Worm (Caenorhabditis elegans) whole organism, late embryonic: ENCODE results near the gene ZK1240.5.

Source experiments
- C38D4.7 ChIP-seq: fragments of 200-800 bp; sonication (Bioruptor generic); optimal IDR thresholded peaks from 2 replicates; lab custom pipeline; 2018; ENCODE audit warnings: mild to moderate bottlenecking, missing genetic modification characterization, moderate library complexity, missing compliant biosample characterization
- K09A11.1 ChIP-seq: sonication (generic microtip); optimal IDR thresholded peaks from 2 replicates; lab custom pipeline; 2017; ENCODE audit warnings: antibody characterized with exemption, mild to moderate bottlenecking, missing genetic modification characterization, missing compliant biosample characterization; ENCODE audit not compliant: insufficient read depth
- T23F11.4 ChIP-seq: fragments of 200-800 bp; sonication (Bioruptor generic); optimal IDR thresholded peaks from 2 replicates; lab custom pipeline; 2018; ENCODE audit warnings: mild to moderate bottlenecking, missing genetic modification characterization, missing compliant biosample characterization
- Y22D7AL.16 ChIP-seq: sonication (generic microtip); optimal IDR thresholded peaks from 2 replicates; lab custom pipeline; 2016; ENCODE audit warnings: missing genetic modification characterization, missing compliant biosample characterization
- ahr-1 ChIP-seq: sonication (generic microtip); optimal IDR thresholded peaks from 2 replicates; lab custom pipeline; 2016; ENCODE audit warnings: missing genetic modification characterization, missing compliant biosample characterization
- ama-1 ChIP-seq: fragments of 150-350 bp; optimal IDR thresholded peaks from 2 replicates; lab custom pipeline; 2014
- ceh-18 ChIP-seq: sonication (generic microtip); optimal IDR thresholded peaks from 2 replicates; lab custom pipeline; 2016; ENCODE audit warnings: missing genetic modification characterization, missing compliant biosample characterization
- ceh-6 ChIP-seq: fragments of 200-800 bp; sonication (Bioruptor generic); optimal IDR thresholded peaks from 2 replicates; lab custom pipeline; 2018; ENCODE audit warnings: mild to moderate bottlenecking, missing genetic modification characterization, missing compliant biosample characterization
- che-1 ChIP-seq: sonication (generic microtip); optimal IDR thresholded peaks from 2 replicates; lab custom pipeline; 2016; ENCODE audit warnings: mild to moderate bottlenecking, missing genetic modification characterization, missing compliant biosample characterization
- dmd-4 ChIP-seq: sonication (generic microtip); optimal IDR thresholded peaks from 2 replicates; lab custom pipeline; 2016; ENCODE audit warnings: borderline replicate concordance, missing genetic modification characterization, missing compliant biosample characterization
- dve-1 ChIP-seq: sonication (generic microtip); optimal IDR thresholded peaks from 2 replicates; lab custom pipeline; 2017; ENCODE audit warnings: antibody characterized with exemption, mild to moderate bottlenecking, missing genetic modification characterization, missing compliant biosample characterization
- ets-4 ChIP-seq: sonication (generic microtip); optimal IDR thresholded peaks from 2 replicates; lab custom pipeline; 2016; ENCODE audit warnings: missing genetic modification characterization, missing compliant biosample characterization
- fkh-6 ChIP-seq: sonication (generic microtip); optimal IDR thresholded peaks from 2 replicates; lab custom pipeline; 2016; ENCODE audit warnings: missing genetic modification characterization, missing compliant biosample characterization
- gmeb-2 ChIP-seq: sonication (generic microtip); optimal IDR thresholded peaks from 2 replicates; lab custom pipeline; 2016; ENCODE audit warnings: missing genetic modification characterization, inconsistent platforms, missing compliant biosample characterization
- hlh-13 ChIP-seq: fragments of 200-800 bp; sonication (Bioruptor generic); optimal IDR thresholded peaks from 2 replicates; lab custom pipeline; 2018; ENCODE audit warnings: mild to moderate bottlenecking, missing genetic modification characterization, missing compliant biosample characterization
- hlh-30 ChIP-seq: sonication (generic microtip); optimal IDR thresholded peaks from 2 replicates; lab custom pipeline; 2017; ENCODE audit warnings: antibody characterized with exemption, missing genetic modification characterization, missing compliant biosample characterization; ENCODE audit not compliant: insufficient read depth
- hlh-6 ChIP-seq: sonication (generic microtip); optimal IDR thresholded peaks from 2 replicates; lab custom pipeline; 2016; ENCODE audit warnings: missing genotype, missing genetic modification characterization, missing compliant biosample characterization
- lim-6 ChIP-seq: sonication (generic microtip); optimal IDR thresholded peaks from 2 replicates; lab custom pipeline; 2016; ENCODE audit warnings: missing genetic modification characterization, missing compliant biosample characterization
- lin-11 ChIP-seq: fragments of 200-800 bp; sonication (Bioruptor generic); optimal IDR thresholded peaks from 2 replicates; lab custom pipeline; 2018; ENCODE audit warnings: mild to moderate bottlenecking, missing genetic modification characterization, missing compliant biosample characterization
- madf-2 ChIP-seq: sonication (generic microtip); optimal IDR thresholded peaks from 2 replicates; lab custom pipeline; 2017; ENCODE audit warnings: missing genetic modification characterization, missing compliant biosample characterization
- mec-3 ChIP-seq: sonication (generic microtip); optimal IDR thresholded peaks from 2 replicates; lab custom pipeline; 2016; ENCODE audit warnings: borderline replicate concordance, missing genetic modification characterization, missing compliant biosample characterization
- nfya-1 ChIP-seq: sonication (generic microtip); optimal IDR thresholded peaks from 2 replicates; lab custom pipeline; 2017; ENCODE audit warnings: missing genetic modification characterization, mild to moderate bottlenecking, missing compliant biosample characterization, antibody characterized with exemption, moderate library complexity
- npax-4 ChIP-seq: sonication (generic microtip); optimal IDR thresholded peaks from 2 replicates; lab custom pipeline; 2016; ENCODE audit warnings: missing genetic modification characterization, missing compliant biosample characterization
- pha-2 ChIP-seq: sonication (generic microtip); optimal IDR thresholded peaks from 2 replicates; lab custom pipeline; 2017; ENCODE audit warnings: mild to moderate bottlenecking, missing genetic modification characterization, missing compliant biosample characterization
- pha-4 ChIP-seq: fragments of 150-350 bp; optimal IDR thresholded peaks from 2 replicates; lab custom pipeline; 2018; ENCODE audit warnings: missing biosample characterization, missing genetic modification reagents, missing genetic modification characterization
- sdc-2 ChIP-seq: sonication (generic microtip); optimal IDR thresholded peaks from 2 replicates; lab custom pipeline; 2016; ENCODE audit warnings: missing genotype, missing genetic modification characterization, missing compliant biosample characterization
- sox-2 ChIP-seq: fragments of 200-800 bp; sonication (Bioruptor generic); IDR thresholded peaks from 2 replicates; pipeline ENCODE4 v1.3.6; 2022; ENCODE audit warnings: missing genetic modification reagents, missing genetic modification characterization, missing compliant biosample characterization
- syd-9 ChIP-seq: sonication (generic microtip); optimal IDR thresholded peaks from 2 replicates; lab custom pipeline; 2016; ENCODE audit warnings: mild to moderate bottlenecking, missing genetic modification characterization, moderate library complexity, missing compliant biosample characterization
- tbx-7 ChIP-seq: sonication (generic microtip); optimal IDR thresholded peaks from 2 replicates; lab custom pipeline; 2016; ENCODE audit warnings: missing genotype, missing genetic modification characterization, missing compliant biosample characterization
- ttx-3 ChIP-seq: sonication (generic microtip); optimal IDR thresholded peaks from 2 replicates; lab custom pipeline; 2016; ENCODE audit warnings: missing genetic modification reagents, missing genetic modification characterization, missing compliant biosample characterization
- unc-42 ChIP-seq: sonication (generic microtip); optimal IDR thresholded peaks from 2 replicates; lab custom pipeline; 2016; ENCODE audit warnings: missing genotype, missing genetic modification characterization, missing compliant biosample characterization
- ztf-16 ChIP-seq: sonication (generic microtip); optimal IDR thresholded peaks from 2 replicates; lab custom pipeline; 2017; ENCODE audit warnings: missing genetic modification characterization, missing compliant biosample characterization

Gene ZK1240.5

DNA sequence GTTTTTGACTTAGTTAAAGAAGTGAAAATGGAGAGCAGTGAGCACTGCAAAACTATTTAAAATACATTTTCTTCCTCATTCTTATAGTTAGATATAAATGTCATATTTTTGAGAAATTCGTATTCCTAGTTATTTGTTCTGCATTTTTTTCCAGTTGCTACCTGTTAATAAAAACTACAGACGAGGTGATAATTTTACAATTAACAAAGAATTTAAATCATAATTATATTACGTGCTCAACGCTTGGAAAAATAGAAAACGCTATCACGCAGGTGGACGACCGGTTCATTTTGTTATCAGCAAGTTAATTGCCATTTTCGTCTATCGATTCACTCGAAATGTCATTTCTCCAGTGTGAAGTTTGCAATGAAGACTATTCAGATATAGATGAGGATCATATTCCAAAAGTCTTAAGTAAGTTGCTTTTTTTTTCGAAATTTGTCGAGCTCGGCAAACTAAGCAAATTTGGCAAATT, at the start of gene ZK1240.5, which contains the start of gene ZK1240.9:
ZK1240.5 (minus strand) TSS at position 51 of the 475 bp plus-strand sequence.
ZK1240.9 (plus strand) TSS at position 307 of the 475 bp plus-strand sequence.
- no peak for TF ChIP-seq ets-4 (tag; lab: Kevin White, UChicago)
- no peak for TF ChIP-seq hlh-30 (tag; lab: Kevin White, UChicago)
- TF ChIP-seq hlh-13 (GFP tag; lab: Kevin White, UChicago): no peak
- TF ChIP-seq ceh-6 (GFP tag; lab: Kevin White, UChicago): no peak
- TF ChIP-seq mec-3: no peak
- no peak for TF ChIP-seq Y22D7AL.16 (tag; lab: Kevin White, UChicago)
- no peak for TF ChIP-seq dmd-4 (tag; lab: Kevin White, UChicago)
- TF ChIP-seq madf-2: no peak
- TF ChIP-seq ttx-3 (tag; lab: Kevin White, UChicago): no peak
- TF ChIP-seq gmeb-2 (tag; lab: Kevin White, UChicago): no peak
- TF ChIP-seq nfya-1 (tag; lab: Kevin White, UChicago): no peak
- no peak for TF ChIP-seq T23F11.4
- TF ChIP-seq hlh-6 (tag; lab: Kevin White, UChicago): no peak
- no peak for TF ChIP-seq C38D4.7 (GFP tag; lab: Kevin White, UChicago)
- TF ChIP-seq fkh-6: no peak

- TF ChIP-seq pha-4 (tag; lab: Kevin White, UChicago) (no peak), npax-4 (tag; lab: Kevin White, UChicago) (no peak), Y22D7AL.16 (tag; lab: Kevin White, UChicago) (no peak), lin-11 (no peak), ztf-16 (tag; lab: Kevin White, UChicago) (no peak), ahr-1 (tag; lab: Kevin White, UChicago) (no peak), T23F11.4 (no peak), che-1 (tag; lab: Kevin White, UChicago) (no peak), ceh-18 (tag; lab: Kevin White, UChicago) (no peak)
- TF ChIP-seq, all 69 proteins: peak for 0
Observed at ce11 chrII:2366623-2367365, 49.1 kb upstream of the ZK1240.5 start, which contains the start of the genes F43C11.12 and F16G10.5. Gene F43C11.12, minus strand, starts transcription at chrII:2366723. Gene F16G10.5, plus strand, starts transcription at chrII:2367315.

ce11 chrII:2363673-2364072, 45.9 kb upstream of the ZK1240.5 start, which contains the start of gene F43C11.11:
Gene F43C11.11, minus strand, starts transcription at chrII:2363773.
- TF ChIP-seq unc-42 (tag; lab: Kevin White, UChicago): no peak
- TF ChIP-seq dve-1 (tag; lab: Kevin White, UChicago): no peak
- TF ChIP-seq sdc-2 (tag; lab: Kevin White, UChicago): no peak

ce11 chrII:2359965-2360364, 42.2 kb upstream of the ZK1240.5 start, which contains the start of gene F43C11.16:
Gene F43C11.16, minus strand, starts transcription at chrII:2360065.
- TF ChIP-seq C38D4.7 (GFP tag; lab: Kevin White, UChicago): no peak

DNA sequence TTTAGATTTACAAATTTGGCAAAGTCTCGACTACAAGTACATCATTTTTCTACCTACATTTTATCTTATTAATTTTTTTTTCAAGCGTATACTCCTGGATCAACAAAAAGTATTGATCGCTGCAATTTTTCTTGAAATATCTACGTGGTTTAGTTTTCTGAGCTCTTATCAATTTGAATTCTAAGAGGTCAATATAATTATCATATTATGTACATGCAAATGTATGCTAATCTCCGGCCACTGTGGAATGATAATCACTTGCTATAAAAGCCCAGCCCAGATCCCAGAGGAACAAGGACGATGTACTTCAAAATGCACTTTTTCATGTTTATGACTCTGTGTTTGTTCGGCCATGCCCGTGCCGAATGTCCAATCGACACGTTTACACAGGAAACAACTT, 39.1 kb upstream of the ZK1240.5 start, which contains the start of gene F43C11.1:
F43C11.1 (plus strand) TSS at position 301 of the 400 bp plus-strand sequence.
- TF ChIP-seq lim-6 (tag; lab: Kevin White, UChicago): no peak
- no peak for TF ChIP-seq pha-2 (tag; lab: Kevin White, UChicago)
- no peak for TF ChIP-seq ttx-3 (tag; lab: Kevin White, UChicago)
- no peak for TF ChIP-seq tbx-7 (tag; lab: Kevin White, UChicago)
- no peak for TF ChIP-seq npax-4 (tag; lab: Kevin White, UChicago)
- TF ChIP-seq K09A11.1: no peak
- TF ChIP-seq sox-2 (GFP tag; lab: Robert Waterston, UW): no peak
- TF ChIP-seq syd-9 (tag; lab: Kevin White, UChicago): no peak
- TF ChIP-seq ceh-6 (GFP tag; lab: Kevin White, UChicago): no peak
- no peak for TF ChIP-seq ama-1
- no peak for TF ChIP-seq nfya-1 (tag; lab: Kevin White, UChicago)
